Fruit fly (Drosophila melanogaster): ENCODE results near the gene Set.

Set gene

dm6 chr3R:15275158-15275623 lies 11.8 kb downstream of the Set start, which contains the start of the genes Cp190 and CG4338 (continued):
- peak; percentile 92 for TF ChIP-seq ems (GFP tag; optimal IDR thresholded peaks at IDR 0.05)
- peak; percentile 98 for TF ChIP-seq salm (tag; optimal IDR thresholded peaks at IDR 0.05)
- peak; percentile 91 for TF ChIP-seq otp (GFP tag; IDR thresholded peaks at IDR 0.05)
- peak; percentile 99 for TF ChIP-seq CG14710 (tag; optimal IDR thresholded peaks at IDR 0.05)
- TF ChIP-seq CG10431 (GFP tag; optimal IDR thresholded peaks at IDR 0.05), result peak; percentile 96
- peak; percentile 91 for TF ChIP-seq CG17612 (GFP tag; IDR thresholded peaks at IDR 0.05)
- peak; percentile 75 for TF ChIP-seq Sry-β (GFP tag; optimal IDR thresholded peaks at IDR 0.05)
- peak; percentile 87 for TF ChIP-seq Nf-YA (GFP tag; IDR thresholded peaks at IDR 0.05)
- TF ChIP-seq cwo (GFP tag; optimal IDR thresholded peaks at IDR 0.05), result peak; percentile 95
- TF ChIP-seq sim (GFP tag; IDR thresholded peaks at IDR 0.05), result peak; percentile 91
- peak; percentile 84 for TF ChIP-seq CG12744 (GFP tag; optimal IDR thresholded peaks at IDR 0.05)
- peak; percentile 97 for TF ChIP-seq CG12219 (GFP tag; optimal IDR thresholded peaks at IDR 0.05)
- TF ChIP-seq crp (GFP tag; optimal IDR thresholded peaks at IDR 0.05), result peak; percentile 6 to 70
- no peak for TF ChIP-seq sc (optimal IDR thresholded peaks at IDR 0.05)
- peak; percentile 97 for TF ChIP-seq sc (GFP tag; optimal IDR thresholded peaks at IDR 0.05)
- peak; percentile 93 for TF ChIP-seq peb (GFP tag; IDR thresholded peaks at IDR 0.05)
- TF ChIP-seq CG7357 (GFP tag; IDR thresholded peaks at IDR 0.05), result peak; percentile 91
- peak; percentile 80 for TF ChIP-seq GATAe (GFP tag; conservative IDR thresholded peaks at IDR 0.05)
- TF ChIP-seq CG16815 (GFP tag; optimal IDR thresholded peaks at IDR 0.05), result peak; percentile 97
- peak; percentile 98 for TF ChIP-seq dmrt99B (tag; optimal IDR thresholded peaks at IDR 0.05)
- TF ChIP-seq unpg (GFP tag; optimal IDR thresholded peaks at IDR 0.05), result peak; percentile 99
- peak; percentile 78 for TF ChIP-seq emc (GFP tag; optimal IDR thresholded peaks at IDR 0.05)
- TF ChIP-seq CG8089 (GFP tag; optimal IDR thresholded peaks at IDR 0.05), result peak; percentile 83
- TF ChIP-seq CG3838 (GFP tag; optimal IDR thresholded peaks at IDR 0.05), result peak; percentile 93
- TF ChIP-seq Meics (GFP tag; optimal IDR thresholded peaks at IDR 0.05), result peak; percentile 98
- TF ChIP-seq CG2120 (GFP tag; optimal IDR thresholded peaks at IDR 0.05), result peak; percentile 97
- peak; percentile 98 for TF ChIP-seq CrebB (tag; optimal IDR thresholded peaks at IDR 0.05)
- peak; percentile 89 for TF ChIP-seq Poxn (GFP tag; IDR thresholded peaks at IDR 0.05)
- TF ChIP-seq CG33213 (GFP tag; optimal IDR thresholded peaks at IDR 0.05), result peak; percentile 85
- peak; percentile 78; the same call in 3 of the 4 replicates for TF ChIP-seq Dll (GFP tag; IDR thresholded peaks at IDR 0.05; ENCODE audit: partially characterized antibody)
- peak; percentile 61 for TF ChIP-seq CG10565 (GFP tag; optimal IDR thresholded peaks at IDR 0.05)
- peak; percentile 90 for TF ChIP-seq ase (GFP tag; IDR thresholded peaks at IDR 0.05)
- TF ChIP-seq CG15269 (tag; optimal IDR thresholded peaks at IDR 0.05), result peak; percentile 99
- peak; percentile 93 for TF ChIP-seq CG6683 (GFP tag; optimal IDR thresholded peaks at IDR 0.05)
- peak; percentile 64; the same call in 1 of the 3 replicates for TF ChIP-seq z (GFP tag; IDR thresholded peaks at IDR 0.05)
- TF ChIP-seq tna (GFP tag; IDR thresholded peaks at IDR 0.05; ENCODE audit: partially characterized antibody), result peak; percentile 49
- TF ChIP-seq ttk (GFP tag; IDR thresholded peaks at IDR 0.05), result peak; percentile 96
- TF ChIP-seq pros (GFP tag; optimal IDR thresholded peaks at IDR 0.05), result peak; percentile 88
- TF ChIP-seq Usf (GFP tag; optimal IDR thresholded peaks at IDR 0.05), result peak; percentile 95
- TF ChIP-seq CG4820 (GFP tag; optimal IDR thresholded peaks at IDR 0.05), result peak; percentile 96
- TF ChIP-seq gro (GFP tag; optimal IDR thresholded peaks at IDR 0.05), result peak; percentile 87
- peak; percentile 87 for TF ChIP-seq stwl (tag; optimal IDR thresholded peaks at IDR 0.05)
- TF ChIP-seq CG2199 (GFP tag; IDR thresholded peaks at IDR 0.05), result peak; percentile 89; the same call in 2 of the 3 replicates
- peak; percentile 93 for TF ChIP-seq Hmx (GFP tag; optimal IDR thresholded peaks at IDR 0.05)
- peak; percentile 99 for TF ChIP-seq sug (tag; optimal IDR thresholded peaks at IDR 0.05)
- peak; percentile 68; the same call in 2 of the 3 replicates for TF ChIP-seq CG7963 (GFP tag; IDR thresholded peaks at IDR 0.05; ENCODE audit: partially characterized antibody)
- peak; percentile 71 for TF ChIP-seq CG4360 (GFP tag; IDR thresholded peaks at IDR 0.05)
- TF ChIP-seq Awh (GFP tag; IDR thresholded peaks at IDR 0.05), result peak; percentile 94
- TF ChIP-seq CG31365 (tag; optimal IDR thresholded peaks at IDR 0.05), result peak; percentile 85
- peak; percentile 84 for TF ChIP-seq CG8944 (GFP tag; optimal IDR thresholded peaks at IDR 0.05)
- TF ChIP-seq Bdp1 (GFP tag; optimal IDR thresholded peaks at IDR 0.05), result peak; percentile 87

All from whole organism, embryonic.